Fruit fly (Drosophila melanogaster) whole organism, prepupa: ENCODE results near the gene CG11162.
A peak's percentile ranks its signal among the peaks of the same experiment; 100 is the strongest.

Source experiments
- Blimp-1 ChIP-seq: fragments of 200-800 bp; sonication (Bioruptor generic); optimal IDR thresholded peaks from 3 replicates; lab custom pipeline; 2017; ENCODE audit warnings: missing biosample characterization, missing genetic modification characterization, mild to moderate bottlenecking, moderate library complexity, missing genetic modification reagents
- CG10631 ChIP-seq: fragments of 200-800 bp; sonication (Bioruptor generic); optimal IDR thresholded peaks from 2 replicates; lab custom pipeline; 2016; ENCODE audit warnings: missing biosample characterization, missing genetic modification characterization
- CG11294 ChIP-seq: fragments of 200-800 bp; sonication (Bioruptor generic); IDR thresholded peaks from 2 replicates; pipeline ENCODE4 v1.3.6; 2022; ENCODE audit warnings: missing biosample characterization, missing genetic modification characterization
- CG11762 ChIP-seq: fragments of 200-800 bp; sonication (Bioruptor generic); optimal IDR thresholded peaks from 3 replicates; lab custom pipeline; 2016; ENCODE audit warnings: missing biosample characterization, missing genetic modification characterization; ENCODE audit not compliant: insufficient read depth
- CG11902 ChIP-seq: fragments of 200-800 bp; sonication (Bioruptor generic); optimal IDR thresholded peaks from 3 replicates; lab custom pipeline; 2016; ENCODE audit warnings: missing biosample characterization, missing genetic modification characterization
- CG15336 ChIP-seq: fragments of 200-800 bp; sonication (Bioruptor generic); IDR thresholded peaks from 2 replicates; pipeline ENCODE4 v1.3.6; 2022; ENCODE audit warnings: missing biosample characterization, missing genetic modification characterization
- CG1621 ChIP-seq: fragments of 200-800 bp; sonication (Bioruptor generic); optimal IDR thresholded peaks from 3 replicates; lab custom pipeline; 2018; ENCODE audit warnings: missing biosample characterization, mild to moderate bottlenecking, missing genetic modification characterization
- CG16779 ChIP-seq: fragments of 200-800 bp; sonication (Bioruptor generic); optimal IDR thresholded peaks from 3 replicates; lab custom pipeline; 2017; ENCODE audit warnings: missing biosample characterization, mild to moderate bottlenecking, missing genetic modification characterization
- CG3032 ChIP-seq: fragments of 200-800 bp; optimal IDR thresholded peaks from 2 replicates; lab custom pipeline; 2019; ENCODE audit warnings: missing biosample characterization, mild to moderate bottlenecking, missing genetic modification characterization, moderate library complexity
- CG31627 ChIP-seq: fragments of 200-800 bp; sonication (Bioruptor generic); optimal IDR thresholded peaks from 3 replicates; lab custom pipeline; 2016; ENCODE audit warnings: missing biosample characterization, missing genetic modification characterization
- CG32006 ChIP-seq: fragments of 200-800 bp; sonication (Bioruptor generic); optimal IDR thresholded peaks from 3 replicates; lab custom pipeline; 2017; ENCODE audit warnings: missing biosample characterization, mild to moderate bottlenecking, missing genetic modification characterization
- CG34406 ChIP-seq: fragments of 200-800 bp; sonication (Bioruptor generic); optimal IDR thresholded peaks from 3 replicates; lab custom pipeline; 2016; ENCODE audit warnings: missing biosample characterization, missing genetic modification characterization
- CG3919 ChIP-seq: fragments of 200-800 bp; sonication (Bioruptor generic); optimal IDR thresholded peaks from 3 replicates; lab custom pipeline; 2016; ENCODE audit warnings: missing biosample characterization, missing genetic modification characterization
- CG6163 ChIP-seq: fragments of 200-800 bp; sonication (Bioruptor generic); IDR thresholded peaks from 3 replicates; pipeline ENCODE4 v1.3.6; 2022; ENCODE audit warnings: missing biosample characterization, missing genetic modification characterization
- CG6792 ChIP-seq: fragments of 200-800 bp; sonication (Bioruptor generic); optimal IDR thresholded peaks from 3 replicates; lab custom pipeline; 2016; ENCODE audit warnings: missing biosample characterization, missing genetic modification characterization
- CG6808 ChIP-seq: fragments of 200-800 bp; sonication (Bioruptor generic); optimal IDR thresholded peaks from 3 replicates; lab custom pipeline; 2017; ENCODE audit warnings: missing biosample characterization, missing genetic modification characterization, mild to moderate bottlenecking, moderate library complexity, missing genetic modification reagents
- CG6854 ChIP-seq: fragments of 200-800 bp; sonication (Bioruptor generic); optimal IDR thresholded peaks from 2 replicates; lab custom pipeline; 2017; ENCODE audit warnings: missing biosample characterization, mild to moderate bottlenecking, missing genetic modification characterization
- CG8119 ChIP-seq: fragments of 200-800 bp; sonication (Bioruptor generic); IDR thresholded peaks from 3 replicates; pipeline ENCODE4 v1.3.6; 2022; ENCODE audit warnings: missing biosample characterization, missing genetic modification characterization
- CG8319 ChIP-seq: fragments of 200-800 bp; sonication (Bioruptor generic); optimal IDR thresholded peaks from 3 replicates; lab custom pipeline; 2016; ENCODE audit warnings: missing biosample characterization, missing genetic modification characterization
- CG8632 ChIP-seq: fragments of 200-800 bp; sonication (Bioruptor generic); optimal IDR thresholded peaks from 3 replicates; lab custom pipeline; 2016; ENCODE audit warnings: missing biosample characterization, missing genetic modification characterization
- Eip75B ChIP-seq: fragments of 200-800 bp; sonication (Bioruptor generic); optimal IDR thresholded peaks from 3 replicates; lab custom pipeline; 2016; ENCODE audit warnings: missing biosample characterization, missing genetic modification characterization
- Eip78C ChIP-seq: fragments of 200-800 bp; sonication (Bioruptor generic); peaks from one replicate; lab custom pipeline; 2016; ENCODE audit warnings: missing biosample characterization, missing genetic modification characterization
- Ets21C ChIP-seq: fragments of 200-800 bp; sonication (Bioruptor generic); optimal IDR thresholded peaks from 3 replicates; lab custom pipeline; 2016; ENCODE audit warnings: missing biosample characterization, missing genetic modification characterization
- Gug ChIP-seq: fragments of 200-800 bp; sonication (Bioruptor generic); IDR thresholded peaks from 2 replicates; pipeline ENCODE4 v1.3.6; 2022; ENCODE audit warnings: missing biosample characterization, missing genetic modification characterization
- Hr38 ChIP-seq: sonication (Bioruptor generic); optimal IDR thresholded peaks from 2 replicates; lab custom pipeline; 2016; ENCODE audit warnings: missing biosample characterization, missing genetic modification characterization
- Hr4 ChIP-seq: fragments of 200-800 bp; sonication (Bioruptor generic); optimal IDR thresholded peaks from 3 replicates; lab custom pipeline; 2016; ENCODE audit warnings: missing biosample characterization, missing genetic modification characterization
- Smox ChIP-seq: fragments of 200-800 bp; sonication (Bioruptor generic); optimal IDR thresholded peaks from 3 replicates; lab custom pipeline; 2016; ENCODE audit warnings: missing biosample characterization, missing genetic modification characterization
- Sox102F ChIP-seq: fragments of 200-800 bp; sonication (Bioruptor generic); optimal IDR thresholded peaks from 2 replicates; lab custom pipeline; 2016; ENCODE audit warnings: missing biosample characterization, mild to moderate bottlenecking, missing genetic modification characterization
- Sox14 ChIP-seq: fragments of 200-800 bp; sonication (Bioruptor generic); optimal IDR thresholded peaks from 3 replicates; lab custom pipeline; 2016; ENCODE audit warnings: missing biosample characterization, missing genetic modification characterization
- Sox15 ChIP-seq: fragments of 200-800 bp; sonication (Bioruptor generic); optimal IDR thresholded peaks from 3 replicates; lab custom pipeline; 2016; ENCODE audit warnings: missing biosample characterization, missing genetic modification characterization
- achi ChIP-seq: fragments of 200-800 bp; sonication (Bioruptor generic); optimal IDR thresholded peaks from 3 replicates; lab custom pipeline; 2016; ENCODE audit warnings: missing biosample characterization, missing genetic modification characterization
- acj6 ChIP-seq: fragments of 200-800 bp; sonication (Bioruptor generic); optimal IDR thresholded peaks from 3 replicates; lab custom pipeline; 2016; ENCODE audit warnings: missing biosample characterization, missing genetic modification characterization
- cyc ChIP-seq: fragments of 200-800 bp; sonication (Bioruptor generic); optimal IDR thresholded peaks from 3 replicates; lab custom pipeline; 2016; ENCODE audit warnings: missing biosample characterization, missing genetic modification characterization
- dac ChIP-seq: fragments of 200-800 bp; sonication (Bioruptor generic); optimal IDR thresholded peaks from 2 replicates; lab custom pipeline; 2017; ENCODE audit warnings: missing biosample characterization, mild to moderate bottlenecking, missing genetic modification characterization
- dsx ChIP-seq: fragments of 200-800 bp; optimal IDR thresholded peaks from 3 replicates; lab custom pipeline; 2019; ENCODE audit warnings: missing biosample characterization, mild to moderate bottlenecking, missing genetic modification characterization, moderate library complexity; ENCODE audit not compliant: poor library complexity, severe bottlenecking
- eg ChIP-seq: fragments of 200-800 bp; sonication (Bioruptor generic); IDR thresholded peaks from 3 replicates; pipeline ENCODE4 v1.3.6; 2022; ENCODE audit warnings: missing biosample characterization, missing genetic modification characterization
- esn ChIP-seq: fragments of 200-800 bp; sonication (Bioruptor generic); optimal IDR thresholded peaks from 2 replicates; lab custom pipeline; 2016; ENCODE audit warnings: missing biosample characterization, mild to moderate bottlenecking, missing genetic modification characterization, moderate library complexity
- fd85E ChIP-seq: fragments of 200-800 bp; sonication (Bioruptor generic); optimal IDR thresholded peaks from 3 replicates; lab custom pipeline; 2016; ENCODE audit warnings: missing biosample characterization, missing genetic modification characterization
- lz ChIP-seq: fragments of 200-800 bp; sonication (Bioruptor generic); optimal IDR thresholded peaks from 3 replicates; lab custom pipeline; 2016; ENCODE audit warnings: missing biosample characterization, missing genetic modification characterization
- net ChIP-seq: fragments of 200-800 bp; sonication (Bioruptor generic); optimal IDR thresholded peaks from 3 replicates; lab custom pipeline; 2016; ENCODE audit warnings: missing biosample characterization, missing genetic modification characterization
- pdm3 ChIP-seq: fragments of 200-800 bp; sonication (Bioruptor generic); optimal IDR thresholded peaks from 3 replicates; lab custom pipeline; 2016; ENCODE audit warnings: missing biosample characterization, missing genetic modification characterization
- ss ChIP-seq, 2 experiments: fragments of 200-800 bp; sonication (Bioruptor generic); optimal IDR thresholded peaks; 2 replicates in 1 of 2; 3 replicates in 1 of 2; lab custom pipeline; 2017 to 2018; ENCODE audit warnings: mild to moderate bottlenecking in 2 of 2, missing biosample characterization in 2 of 2, missing genetic modification characterization in 2 of 2, moderate library complexity in 1 of 2
- svp ChIP-seq: fragments of 200-800 bp; sonication (Bioruptor generic); peaks from one replicate; lab custom pipeline; 2016; ENCODE audit warnings: missing biosample characterization, missing genetic modification characterization
- vri ChIP-seq: fragments of 200-800 bp; sonication (Bioruptor generic); optimal IDR thresholded peaks from 3 replicates; lab custom pipeline; 2016; ENCODE audit warnings: missing biosample characterization, mild to moderate bottlenecking, missing genetic modification characterization

Gene CG11162

dm6 chrX:13676458-13676944 lies at the start of gene CG11162:
CG11162 (plus strand) TSS chrX:13676894.
- TF ChIP-seq vri (GFP tag; lab: Kevin White, UChicago) (peak; percentile 3), Sox14 (GFP tag; lab: Kevin White, UChicago) (no peak), CG11294 (GFP tag; lab: Robert Waterston, UW) (no peak), CG8632 (GFP tag; lab: Kevin White, UChicago) (no peak), CG6808 (GFP tag; lab: Kevin White, UChicago) (no peak), dac (GFP tag; lab: Kevin White, UChicago) (no peak), CG16779 (tag; lab: Kevin White, UChicago) (no peak)

- TF ChIP-seq CG3919 = no peak
- TF ChIP-seq CG3032 = no peak
- no peak for TF ChIP-seq CG8319 (GFP tag; lab: Kevin White, UChicago)
- TF ChIP-seq dsx (GFP tag; lab: Kevin White, UChicago) = no peak
- TF ChIP-seq CG6792 = no peak
- TF ChIP-seq Hr4 = no peak
- TF ChIP-seq Gug (GFP tag; lab: Robert Waterston, UW) = no peak
- no peak for TF ChIP-seq Blimp-1 (GFP tag; lab: Kevin White, UChicago)
Observed at dm6 chrX:13627855-13628254, 48.8 kb upstream of the CG11162 start.

- TF ChIP-seq pdm3 (GFP tag; lab: Kevin White, UChicago) (no peak), Eip78C (peak; percentile 63)
- TF ChIP-seq, all 60 proteins: peak for 1
Observed at dm6 chrX:13629414-13629813, 47.3 kb upstream of the CG11162 start.

- TF ChIP-seq Hr38 (GFP tag; lab: Kevin White, UChicago) = no peak
- TF ChIP-seq CG6854 (GFP tag; lab: Kevin White, UChicago) = no peak
- TF ChIP-seq Eip75B (GFP tag; lab: Kevin White, UChicago) = peak; percentile 36
- TF ChIP-seq CG15336 (GFP tag; lab: Robert Waterston, UW) = peak; percentile 49; the same call in 1 of the 2 replicates
- TF ChIP-seq CG3032 = no peak
- peak; percentile 21 for TF ChIP-seq CG10631 (GFP tag; lab: Kevin White, UChicago)
- TF ChIP-seq cyc (GFP tag; lab: Kevin White, UChicago) = peak; percentile 58
- TF ChIP-seq CG8119 (GFP tag; lab: Robert Waterston, UW) = 0 out of 3 replicates have a peak, but pooled peaks have one; percentile 31
- TF ChIP-seq esn = peak; percentile 66
- no peak for TF ChIP-seq fd85E (GFP tag; lab: Kevin White, UChicago)
- peak; percentile 28 for TF ChIP-seq Hr4
- peak; percentile 54 for TF ChIP-seq pdm3 (GFP tag; lab: Kevin White, UChicago)
- peak; percentile 41 for TF ChIP-seq CG34406 (GFP tag; lab: Kevin White, UChicago)
- TF ChIP-seq CG6792 = peak; percentile 52
- TF ChIP-seq svp (GFP tag; lab: Kevin White, UChicago) = peak; percentile 85
- no peak for TF ChIP-seq ss (GFP tag; optimal IDR thresholded peaks at IDR 0.05; lab: Kevin White, UChicago)
- no peak for TF ChIP-seq CG11902 (GFP tag; lab: Kevin White, UChicago)
- peak; percentile 78 for TF ChIP-seq Eip78C
- peak; percentile 17 for TF ChIP-seq CG8319 (GFP tag; lab: Kevin White, UChicago)
- peak; percentile 23 for TF ChIP-seq Smox
- TF ChIP-seq Sox15 (GFP tag; lab: Kevin White, UChicago) = peak; percentile 8
- peak; percentile 43 for TF ChIP-seq CG32006 (GFP tag; lab: Kevin White, UChicago)
- peak; percentile 40 for TF ChIP-seq Sox102F (GFP tag; lab: Kevin White, UChicago)
- 0 out of 3 replicates have a peak, but pooled peaks have one; percentile 31 for TF ChIP-seq CG6163 (GFP tag; lab: Robert Waterston, UW)
- TF ChIP-seq acj6 (GFP tag; lab: Kevin White, UChicago) = peak; percentile 31
- TF ChIP-seq Sox14 (GFP tag; lab: Kevin White, UChicago) = peak; percentile 30
- TF ChIP-seq Blimp-1 (GFP tag; lab: Kevin White, UChicago) = no peak
- TF ChIP-seq eg = peak; percentile 52
- peak; percentile 10 for TF ChIP-seq net
- peak; percentile 2 for TF ChIP-seq CG11762
- peak; percentile 47 for TF ChIP-seq achi (GFP tag; lab: Kevin White, UChicago)
- TF ChIP-seq CG3919 = peak; percentile 46
- peak; percentile 62 for TF ChIP-seq CG31627 (GFP tag; lab: Kevin White, UChicago)
- peak; percentile 62 for TF ChIP-seq lz (GFP tag; lab: Kevin White, UChicago)
- no peak for TF ChIP-seq CG1621 (tag; lab: Kevin White, UChicago)
- peak; percentile 36 for TF ChIP-seq Ets21C (GFP tag; lab: Kevin White, UChicago)
- peak; percentile 34 for TF ChIP-seq CG8632 (GFP tag; lab: Kevin White, UChicago)
Observed at dm6 chrX:13630290-13630900, 46.3 kb upstream of the CG11162 start.
